Worm (Caenorhabditis elegans) whole organism, L4 larva: ENCODE measurements around the gene prx-3.
A peak's percentile ranks its signal among the peaks of the same experiment; 100 is the strongest.

Experiments used
- F10B5.3 ChIP-seq: sonication (generic microtip); optimal IDR thresholded peaks from 2 replicates; lab custom pipeline; 2016; ENCODE audit warnings: mild to moderate bottlenecking, missing genetic modification characterization, missing compliant biosample characterization
- F49E8.2 ChIP-seq: sonication (generic microtip); optimal IDR thresholded peaks from 2 replicates; lab custom pipeline; 2016; ENCODE audit warnings: missing compliant biosample characterization, mild to moderate bottlenecking, missing genetic modification characterization, borderline replicate concordance
- T20F7.1 ChIP-seq: fragments of 200-800 bp; sonication (Bioruptor generic); optimal IDR thresholded peaks from 2 replicates; lab custom pipeline; 2018; ENCODE audit warnings: mild to moderate bottlenecking, missing genetic modification characterization, missing compliant biosample characterization
- T26A8.4 ChIP-seq: fragments of 200-800 bp; sonication (Bioruptor generic); IDR thresholded peaks from 2 replicates; pipeline ENCODE4 v1.3.6; 2022; ENCODE audit warnings: missing genetic modification characterization, missing compliant biosample characterization
- Y48G9A.11 ChIP-seq: fragments of 200-800 bp; sonication (Bioruptor generic); IDR thresholded peaks from 2 replicates; pipeline ENCODE4 v1.3.6; 2022; ENCODE audit warnings: missing genetic modification reagents, missing genetic modification characterization, missing compliant biosample characterization
- Y5F2A.4 ChIP-seq: fragments of 200-800 bp; sonication (Bioruptor generic); optimal IDR thresholded peaks from 2 replicates; lab custom pipeline; 2018; ENCODE audit warnings: mild to moderate bottlenecking, missing genetic modification characterization, missing compliant biosample characterization
- ZK546.5 ChIP-seq, 2 experiments: sonication (generic microtip); optimal IDR thresholded peaks; 2 replicates each; lab custom pipeline; 2017; ENCODE audit warnings: missing biosample characterization in 2 of 2, missing genetic modification characterization in 2 of 2
- aha-1 ChIP-seq: fragments of 150-350 bp; peaks from one replicate; lab custom pipeline; 2014; ENCODE audit warnings: missing biosample characterization, missing genetic modification characterization
- aly-2 ChIP-seq: sonication (generic microtip); optimal IDR thresholded peaks from 2 replicates; lab custom pipeline; 2018; ENCODE audit warnings: missing biosample characterization, missing genetic modification characterization
- attf-4 ChIP-seq: sonication (generic microtip); optimal IDR thresholded peaks from 3 replicates; lab custom pipeline; 2017; ENCODE audit warnings: missing biosample characterization, missing genetic modification characterization
- ceh-20 ChIP-seq: fragments of 200-800 bp; sonication (Bioruptor generic); IDR thresholded peaks from 2 replicates; pipeline ENCODE4 v1.3.6; 2022; ENCODE audit warnings: missing genetic modification reagents, missing genetic modification characterization, missing compliant biosample characterization
- ceh-44 ChIP-seq: fragments of 200-800 bp; sonication (Bioruptor generic); IDR thresholded peaks from 2 replicates; pipeline ENCODE4 v1.3.6; 2022; ENCODE audit warnings: missing genetic modification reagents, missing genetic modification characterization, missing compliant biosample characterization
- ces-1 ChIP-seq: fragments of 150-350 bp; sonication (generic microtip); optimal IDR thresholded peaks from 4 replicates; lab custom pipeline; 2014; ENCODE audit warnings: missing biosample characterization, missing genetic modification reagents, missing genetic modification characterization
- cey-2 ChIP-seq: sonication (generic microtip); optimal IDR thresholded peaks from 3 replicates; lab custom pipeline; 2017; ENCODE audit warnings: missing genetic modification characterization, mild to moderate bottlenecking, missing compliant biosample characterization, antibody characterized with exemption, borderline replicate concordance; ENCODE audit not compliant: insufficient read depth
- daf-16 ChIP-seq, 3 experiments: sonication (generic microtip); optimal IDR thresholded peaks; 2 replicates each; lab custom pipeline; 2016 to 2017; ENCODE audit warnings: missing genetic modification characterization in 3 of 3, missing genetic modification reagents in 3 of 3, mild to moderate bottlenecking in 2 of 3, missing compliant biosample characterization in 2 of 3, missing biosample characterization in 1 of 3, moderate library complexity in 1 of 3
- dmd-6 ChIP-seq: fragments of 200-800 bp; sonication (Bioruptor generic); IDR thresholded peaks from 2 replicates; pipeline ENCODE4 v1.3.6; 2022; ENCODE audit warnings: missing genetic modification reagents, missing genetic modification characterization, missing compliant biosample characterization
- dmd-8 ChIP-seq: fragments of 200-800 bp; sonication (Bioruptor generic); IDR thresholded peaks from 2 replicates; pipeline ENCODE4 v1.3.6; 2022; ENCODE audit warnings: missing genetic modification characterization, missing compliant biosample characterization
- dve-1 ChIP-seq: sonication (generic microtip); optimal IDR thresholded peaks from 2 replicates; lab custom pipeline; 2017; ENCODE audit warnings: antibody characterized with exemption, mild to moderate bottlenecking, missing genetic modification characterization, missing compliant biosample characterization; ENCODE audit not compliant: insufficient read depth
- egl-43 ChIP-seq: fragments of 200-800 bp; sonication (Bioruptor generic); IDR thresholded peaks from 2 replicates; pipeline ENCODE4 v1.3.6; 2022; ENCODE audit warnings: missing genetic modification reagents, missing genetic modification characterization, missing compliant biosample characterization
- fos-1 ChIP-seq: fragments of 150-350 bp; optimal IDR thresholded peaks from 2 replicates; lab custom pipeline; 2014; ENCODE audit warnings: missing biosample characterization, missing genetic modification characterization
- gei-8 ChIP-seq: fragments of 200-800 bp; sonication (Bioruptor generic); optimal IDR thresholded peaks from 2 replicates; lab custom pipeline; 2018; ENCODE audit warnings: mild to moderate bottlenecking, missing genetic modification characterization, missing compliant biosample characterization
- lim-7 ChIP-seq: fragments of 200-800 bp; sonication (Bioruptor generic); IDR thresholded peaks from 2 replicates; pipeline ENCODE4 v1.3.6; 2022; ENCODE audit warnings: missing genetic modification characterization, missing compliant biosample characterization
- lin-1 ChIP-seq: fragments of 200-800 bp; sonication (Bioruptor generic); IDR thresholded peaks from 2 replicates; pipeline ENCODE4 v1.3.6; 2022; ENCODE audit warnings: missing genetic modification reagents, missing genetic modification characterization, missing compliant biosample characterization
- lin-15B ChIP-seq: fragments of 150-350 bp; sonication (generic microtip); optimal IDR thresholded peaks from 3 replicates; lab custom pipeline; 2014; ENCODE audit warnings: missing biosample characterization, missing genetic modification characterization
- lin-29 ChIP-seq: fragments of 200-800 bp; sonication (Bioruptor generic); IDR thresholded peaks from 2 replicates; pipeline ENCODE4 v1.3.6; 2022; ENCODE audit warnings: missing genetic modification reagents, missing genetic modification characterization, missing compliant biosample characterization
- lin-38 ChIP-seq: fragments of 200-800 bp; sonication (Bioruptor generic); IDR thresholded peaks from 2 replicates; pipeline ENCODE4 v1.3.6; 2022; ENCODE audit warnings: missing genetic modification reagents, missing genetic modification characterization, missing compliant biosample characterization
- lsy-2 ChIP-seq, 2 experiments: fragments of 150-350 bp in 1 of 2; sonication (generic microtip) in 1 of 2; optimal IDR thresholded peaks; 2 replicates each; lab custom pipeline; 2014 to 2017; ENCODE audit warnings: missing biosample characterization in 2 of 2, missing genetic modification characterization in 2 of 2
- madf-5 ChIP-seq, 2 experiments: fragments of 200-800 bp; sonication (Bioruptor generic); IDR thresholded peaks; 2 replicates each; pipeline ENCODE4 v1.3.6; 2022; ENCODE audit warnings: missing compliant biosample characterization in 2 of 2, missing genetic modification characterization in 2 of 2
- madf-9 ChIP-seq: fragments of 200-800 bp; sonication (Bioruptor generic); conservative IDR thresholded peaks from 2 replicates; pipeline ENCODE4 v1.3.6; 2022; ENCODE audit warnings: missing genetic modification reagents, missing genetic modification characterization, missing compliant biosample characterization
- mdl-1 ChIP-seq, 2 experiments: fragments of 150-350 bp in 1 of 2; sonication (generic microtip) in 1 of 2; optimal IDR thresholded peaks; 2 replicates each; lab custom pipeline; 2014 to 2017; ENCODE audit warnings: missing biosample characterization in 2 of 2, missing genetic modification characterization in 2 of 2
- mep-1 ChIP-seq: fragments of 150-350 bp; sonication (generic microtip); optimal IDR thresholded peaks from 3 replicates; lab custom pipeline; 2014; ENCODE audit warnings: missing biosample characterization, missing genetic modification characterization
- mes-2 ChIP-seq: sonication (generic microtip); optimal IDR thresholded peaks from 2 replicates; lab custom pipeline; 2016; ENCODE audit warnings: missing genotype, mild to moderate bottlenecking, missing genetic modification characterization, missing compliant biosample characterization; ENCODE audit not compliant: poor library complexity, severe bottlenecking
- nhr-102 ChIP-seq: sonication (generic microtip); optimal IDR thresholded peaks from 2 replicates; lab custom pipeline; 2016; ENCODE audit warnings: mild to moderate bottlenecking, missing genetic modification characterization, moderate library complexity, missing compliant biosample characterization
- nhr-11 ChIP-seq: fragments of 150-350 bp; optimal IDR thresholded peaks from 2 replicates; lab custom pipeline; 2014; ENCODE audit warnings: missing biosample characterization, missing genetic modification characterization
- nhr-25 ChIP-seq: sonication (generic microtip); optimal IDR thresholded peaks from 2 replicates; lab custom pipeline; 2017; ENCODE audit warnings: missing genetic modification characterization, mild to moderate bottlenecking, missing compliant biosample characterization, antibody characterized with exemption, moderate library complexity, borderline replicate concordance; ENCODE audit not compliant: insufficient read depth
- nhr-28 ChIP-seq: fragments of 150-350 bp; optimal IDR thresholded peaks from 2 replicates; lab custom pipeline; 2014; ENCODE audit warnings: missing biosample characterization, missing genetic modification characterization
- nhr-42 ChIP-seq: fragments of 200-800 bp; sonication (Bioruptor generic); IDR thresholded peaks from 2 replicates; pipeline ENCODE4 v1.3.6; 2022; ENCODE audit warnings: missing genetic modification characterization, missing compliant biosample characterization
- nhr-48 ChIP-seq: sonication (generic microtip); optimal IDR thresholded peaks from 2 replicates; lab custom pipeline; 2016; ENCODE audit warnings: mild to moderate bottlenecking, missing genetic modification characterization, missing compliant biosample characterization
- pha-4 ChIP-seq, 2 experiments: fragments of 150-350 bp in 1 of 2; fragments of 200-800 bp in 1 of 2; sonication (Bioruptor generic) in 1 of 2; IDR thresholded peaks in 1 of 2; optimal IDR thresholded peaks in 1 of 2; 2 replicates each; pipeline versions ENCODE4 v1.3.6 to Lab custom; 2014 to 2022; ENCODE audit warnings: missing genetic modification characterization in 2 of 2, missing genetic modification reagents in 2 of 2, missing biosample characterization in 1 of 2, missing compliant biosample characterization in 1 of 2
- set-16 ChIP-seq: fragments of 200-800 bp; sonication (Bioruptor generic); IDR thresholded peaks from 2 replicates; pipeline ENCODE4 v1.3.6; 2022; ENCODE audit warnings: missing genetic modification reagents, missing genetic modification characterization, missing compliant biosample characterization
- snpc-4 ChIP-seq: fragments of 150-350 bp; optimal IDR thresholded peaks from 2 replicates; lab custom pipeline; 2014; ENCODE audit warnings: missing biosample characterization, missing genetic modification characterization
- spr-1 ChIP-seq: sonication (generic microtip); optimal IDR thresholded peaks from 2 replicates; lab custom pipeline; 2016; ENCODE audit warnings: mild to moderate bottlenecking, missing genetic modification characterization, missing compliant biosample characterization
- spr-3 ChIP-seq: fragments of 200-800 bp; sonication (Bioruptor generic); optimal IDR thresholded peaks from 2 replicates; lab custom pipeline; 2018; ENCODE audit warnings: mild to moderate bottlenecking, missing genetic modification characterization, missing compliant biosample characterization
- vab-7 ChIP-seq: fragments of 200-800 bp; sonication (Bioruptor generic); IDR thresholded peaks from 2 replicates; pipeline ENCODE4 v1.3.6; 2022; ENCODE audit warnings: missing genetic modification reagents, missing genetic modification characterization, missing compliant biosample characterization
- zfp-3 ChIP-seq: fragments of 200-800 bp; sonication (Bioruptor generic); conservative IDR thresholded peaks from 2 replicates; pipeline ENCODE4 v1.3.6; 2022; ENCODE audit warnings: missing genetic modification reagents, missing genetic modification characterization, missing compliant biosample characterization

prx-3 gene

ce11 chrX:6091967-6092366 is 20.8 kb downstream of the prx-3 start, which contains the start of gene hsp-3 (continued):
- TF ChIP-seq dmd-8 = no peak
- TF ChIP-seq mep-1 (tag; lab: Kevin White, UChicago) = peak; percentile 97
- peak; percentile 96 for TF ChIP-seq pha-4 (GFP tag; IDR thresholded peaks at IDR 0.05; lab: Robert Waterston, UW)
- TF ChIP-seq pha-4 (tag; optimal IDR thresholded peaks at IDR 0.05; lab: Kevin White, UChicago) = no peak
- peak; percentile 47; the same call in 1 of the 2 replicates for TF ChIP-seq Y48G9A.11 (GFP tag; lab: Robert Waterston, UW)
- TF ChIP-seq set-16 (GFP tag; lab: Robert Waterston, UW) = peak; percentile 100
- peak; percentile 92 for TF ChIP-seq gei-8 (GFP tag; lab: Kevin White, UChicago)
- peak; percentile 83 for TF ChIP-seq vab-7 (GFP tag; lab: Robert Waterston, UW)
- no peak for TF ChIP-seq cey-2 (tag; lab: Kevin White, UChicago)
- TF ChIP-seq Y5F2A.4 (GFP tag; lab: Kevin White, UChicago) = peak; percentile 43
- peak; percentile 95 for TF ChIP-seq T26A8.4 (GFP tag; lab: Robert Waterston, UW)
- peak; percentile 90 for TF ChIP-seq T20F7.1 (GFP tag; lab: Kevin White, UChicago)
- TF ChIP-seq spr-1 (tag; lab: Kevin White, UChicago) = peak; percentile 88
- 0 out of 4 replicates have a peak, but pooled peaks of 1 of the 2 experiments have one; percentile 28 for TF ChIP-seq madf-5 (GFP tag; IDR thresholded peaks at IDR 0.05; lab: Robert Waterston, UW)
- peak; percentile 96 for TF ChIP-seq ceh-20 (GFP tag; lab: Robert Waterston, UW)
- TF ChIP-seq nhr-42 (GFP tag; lab: Robert Waterston, UW) = peak; percentile 96
- no peak for TF ChIP-seq attf-4
- TF ChIP-seq F49E8.2 (tag; lab: Kevin White, UChicago) = no peak
- TF ChIP-seq ZK546.5 (tag; optimal IDR thresholded peaks at IDR 0.05; lab: Kevin White, UChicago) = no peak
- peak; percentile 85 for TF ChIP-seq spr-3 (GFP tag; lab: Kevin White, UChicago)
- peak; percentile 83 for TF ChIP-seq lin-29
- TF ChIP-seq snpc-4 (tag; lab: Kevin White, UChicago) = peak; percentile 37
- peak; percentile 98 for TF ChIP-seq nhr-25 (tag; lab: Kevin White, UChicago)
- peak in 1 of 2 experiments; percentile 87 for TF ChIP-seq mdl-1 (tag; optimal IDR thresholded peaks at IDR 0.05; lab: Kevin White, UChicago)
- peak; percentile 54 for TF ChIP-seq lin-15B (tag; lab: Kevin White, UChicago)
- no peak for TF ChIP-seq aly-2
- TF ChIP-seq madf-9 = peak; percentile 94
- peak; percentile 86 for TF ChIP-seq F10B5.3 (tag; lab: Kevin White, UChicago)
- TF ChIP-seq nhr-11 (tag; lab: Kevin White, UChicago) = peak; percentile 94
- TF ChIP-seq fos-1 (tag; lab: Kevin White, UChicago) = peak; percentile 29
- peak; percentile 96 for TF ChIP-seq egl-43
- TF ChIP-seq, all 104 proteins: peak for 77

ce11 chrX:6090779-6091178 is 21.9 kb downstream of the prx-3 start:
- TF ChIP-seq aha-1 (tag; lab: Kevin White, UChicago) (peak; percentile 95), daf-16 (GFP tag; optimal IDR thresholded peaks at IDR 0.05; lab: Kevin White, UChicago) (no peak), daf-16 (tag; optimal IDR thresholded peaks at IDR 0.05; lab: Kevin White, UChicago) (peak; percentile 7), attf-4 (no peak)

DNA sequence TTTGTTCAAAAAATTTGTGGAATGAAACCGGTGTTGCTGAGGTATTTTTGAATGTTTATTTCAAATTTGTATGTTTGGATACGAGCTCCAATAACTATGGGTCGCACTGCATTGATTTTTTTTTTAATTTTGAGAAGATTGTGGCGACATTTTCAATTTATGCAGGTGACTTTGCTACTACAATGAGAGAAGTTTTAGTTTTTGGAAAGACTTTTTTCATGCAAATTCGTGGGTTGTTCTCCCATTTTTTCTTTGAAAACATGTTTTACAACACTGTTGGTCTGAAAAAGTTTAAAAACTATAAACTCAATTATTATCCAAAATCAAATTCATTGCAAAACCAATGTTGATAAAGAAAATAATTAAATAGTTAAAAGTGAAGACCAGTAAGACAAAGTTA is 24.0 kb downstream of the prx-3 start:
- no peak for TF ChIP-seq ceh-44 (GFP tag; lab: Robert Waterston, UW)
- 0 out of 2 replicates have a peak, but pooled peaks have one; percentile 16 for TF ChIP-seq lin-1
- peak; percentile 13 for TF ChIP-seq T20F7.1 (GFP tag; lab: Kevin White, UChicago)
- TF ChIP-seq mep-1 (tag; lab: Kevin White, UChicago) = peak; percentile 87
- TF ChIP-seq nhr-102 = peak; percentile 76
- TF ChIP-seq set-16 (GFP tag; lab: Robert Waterston, UW) = no peak
- peak; percentile 21 for TF ChIP-seq nhr-28 (tag; lab: Kevin White, UChicago)
- TF ChIP-seq ZK546.5 (tag; optimal IDR thresholded peaks at IDR 0.05; lab: Kevin White, UChicago) = no peak
- peak; percentile 59 for TF ChIP-seq mes-2 (tag; lab: Kevin White, UChicago)
- peak in 1 of 2 experiments; percentile 50 for TF ChIP-seq lsy-2 (tag; optimal IDR thresholded peaks at IDR 0.05; lab: Kevin White, UChicago)
- 0 out of 2 replicates have a peak, but pooled peaks have one; percentile 30 for TF ChIP-seq lim-7 (GFP tag; lab: Robert Waterston, UW)
- peak; percentile 61; the same call in 1 of the 2 replicates for TF ChIP-seq zfp-3 (GFP tag; lab: Robert Waterston, UW)
- peak; percentile 59; the same call in 1 of the 2 replicates for TF ChIP-seq pha-4 (GFP tag; IDR thresholded peaks at IDR 0.05; lab: Robert Waterston, UW)
- TF ChIP-seq pha-4 (tag; optimal IDR thresholded peaks at IDR 0.05; lab: Kevin White, UChicago) = no peak
- peak; percentile 21 for TF ChIP-seq nhr-48 (tag; lab: Kevin White, UChicago)
- TF ChIP-seq dmd-6 (GFP tag; lab: Robert Waterston, UW) = peak; percentile 26
- peak; percentile 38 for TF ChIP-seq lin-38
- no peak for TF ChIP-seq attf-4
- TF ChIP-seq dve-1 (tag; lab: Kevin White, UChicago) = peak; percentile 75
- no peak for TF ChIP-seq ces-1 (GFP tag; lab: Kevin White, UChicago)
